Fruit fly (Drosophila melanogaster): Measurements from ENCODE around the gene CG6356.

Gene CG6356

dm6 chr3R:24333182-24333808 is 49.5 kb downstream of the CG6356 start, which contains the start of the genes Rrp5 and Dis3:
TSS of gene Rrp5 (minus strand) at chr3R:24333316.
TSS of gene Dis3 (plus strand) at chr3R:24333433.
- TF ChIP-seq noc (tag; optimal IDR thresholded peaks at IDR 0.05) = no peak

DNA sequence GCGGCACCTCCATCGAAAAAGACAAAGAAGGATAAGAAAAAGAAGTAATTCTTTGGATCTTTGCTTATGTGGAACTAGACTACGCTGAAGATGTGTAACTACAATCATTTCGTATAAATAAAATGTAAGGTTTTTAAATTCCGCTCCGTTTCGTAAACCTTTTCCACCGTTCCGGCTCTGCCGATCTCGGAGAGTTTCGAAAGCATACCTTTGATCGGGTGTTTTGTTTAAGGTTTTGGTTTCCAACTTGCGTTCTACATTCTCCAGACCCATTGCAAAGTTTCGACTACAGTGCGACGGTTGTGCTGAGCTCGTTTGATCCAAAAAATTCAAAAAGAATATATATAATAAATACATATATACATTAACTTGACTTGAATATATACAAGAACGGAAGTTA is 52.9 kb downstream of the CG6356 start, which contains the start of gene CG6432:
Gene CG6432 (plus strand): TSS at position 301 of the 400 bp plus-strand sequence.
- no peak for TF ChIP-seq noc (tag; optimal IDR thresholded peaks at IDR 0.05)

Measured in whole organism, larva.